3 fruit fly cellular contexts compared by ENCODE assay signal in genomic region chrX:21306485-21307142, dm6.
TF ChIP-seq lines count a peak whose summit lies in the region.

Gene Abca3, minus strand, starts transcription at chrX:21306665.

TF ChIP-seq in whole organism, adult, 20 proteins besides CTCF, POLR2A, EP300 and RAD21 (continued from another document):
- peak; percentile 63 for TF ChIP-seq pad (GFP tag; optimal IDR thresholded peaks at IDR 0.05; lab: Kevin White, UChicago)
- no peak for TF ChIP-seq cnc (optimal IDR thresholded peaks at IDR 0.05; lab: Kevin White, UChicago)
TF ChIP-seq in whole organism, adult: peak in this region for 17.

TF ChIP-seq in whole organism, embryonic, 481 proteins besides CTCF, POLR2A, EP300 and RAD21 (continued from another document and continues in another):
- peak; percentile 77 for TF ChIP-seq CG17361 (GFP tag; IDR thresholded peaks at IDR 0.05; lab: Robert Waterston, UW)
- TF ChIP-seq CG16863 (GFP tag; optimal IDR thresholded peaks at IDR 0.05; lab: Kevin White, UChicago) = peak; percentile 29
- TF ChIP-seq CG11504 (tag; optimal IDR thresholded peaks at IDR 0.05; lab: Kevin White, UChicago) = peak; percentile 66
- peak; percentile 29 for TF ChIP-seq fd96Cb (tag; optimal IDR thresholded peaks at IDR 0.05; lab: Kevin White, UChicago)
- TF ChIP-seq cad (GFP tag; optimal IDR thresholded peaks at IDR 0.05; lab: Kevin White, UChicago) = no peak
- TF ChIP-seq Dll (GFP tag; IDR thresholded peaks at IDR 0.05; lab: Robert Waterston, UW; ENCODE audit: partially characterized antibody) = 0 out of 4 replicates have a peak, but pooled peaks have one; percentile 22
- peak; percentile 88 for TF ChIP-seq Med (GFP tag; lab: Kevin White, UChicago)
- TF ChIP-seq MBD-R2 (GFP tag; IDR thresholded peaks at IDR 0.05; lab: Robert Waterston, UW) = 0 out of 2 replicates have a peak, but pooled peaks have one; percentile 37
- no peak for TF ChIP-seq nom (GFP tag; optimal IDR thresholded peaks at IDR 0.05; lab: Kevin White, UChicago)
- peak; percentile 55 for TF ChIP-seq CG33557 (GFP tag; optimal IDR thresholded peaks at IDR 0.05; lab: Kevin White, UChicago)
- TF ChIP-seq en (GFP tag; optimal IDR thresholded peaks at IDR 0.05; lab: Kevin White, UChicago) = peak; percentile 26
- peak; percentile 57 for TF ChIP-seq gro (GFP tag; optimal IDR thresholded peaks at IDR 0.05; lab: Kevin White, UChicago)
- peak; percentile 41 for TF ChIP-seq her (GFP tag; optimal IDR thresholded peaks at IDR 0.05; lab: Kevin White, UChicago)
- no peak for TF ChIP-seq CG14667 (GFP tag; IDR thresholded peaks at IDR 0.05; lab: Robert Waterston, UW)
- peak; percentile 32 for TF ChIP-seq Dad (GFP tag; optimal IDR thresholded peaks at IDR 0.05; lab: Kevin White, UChicago)
- no peak; the same call in 2 of the 3 replicates for TF ChIP-seq Dbx (GFP tag; IDR thresholded peaks at IDR 0.05; lab: Robert Waterston, UW)
- TF ChIP-seq Six4 (GFP tag; optimal IDR thresholded peaks at IDR 0.05; lab: Kevin White, UChicago) = no peak
- TF ChIP-seq Doc3 (GFP tag; IDR thresholded peaks at IDR 0.05; lab: Robert Waterston, UW; ENCODE audit: partially characterized antibody) = 0 out of 3 replicates have a peak, but pooled peaks have one; percentile 24
- peak; percentile 77 for TF ChIP-seq BtbVII (GFP tag; optimal IDR thresholded peaks at IDR 0.05; lab: Kevin White, UChicago)
- TF ChIP-seq Sry-β (GFP tag; optimal IDR thresholded peaks at IDR 0.05; lab: Kevin White, UChicago) = peak; percentile 97
- TF ChIP-seq Asciz (GFP tag; optimal IDR thresholded peaks at IDR 0.05; lab: Kevin White, UChicago) = no peak
- TF ChIP-seq D19B (GFP tag; optimal IDR thresholded peaks at IDR 0.05; lab: Kevin White, UChicago) = peak; percentile 40
- no peak for TF ChIP-seq ab (GFP tag; optimal IDR thresholded peaks at IDR 0.05; lab: Kevin White, UChicago)
- peak; percentile 96 for TF ChIP-seq row (GFP tag; IDR thresholded peaks at IDR 0.05; lab: Robert Waterston, UW)
- no peak for TF ChIP-seq CG2129 (GFP tag; IDR thresholded peaks at IDR 0.05; lab: Robert Waterston, UW; ENCODE audit: partially characterized antibody)
- TF ChIP-seq fd64A (GFP tag; optimal IDR thresholded peaks at IDR 0.05; lab: Kevin White, UChicago) = no peak
- TF ChIP-seq crol (GFP tag; IDR thresholded peaks at IDR 0.05; lab: Robert Waterston, UW) = no peak
- TF ChIP-seq mirr (GFP tag; optimal IDR thresholded peaks at IDR 0.05; lab: Kevin White, UChicago) = peak; percentile 76
- peak; percentile 81 for TF ChIP-seq grn (GFP tag; optimal IDR thresholded peaks at IDR 0.05; lab: Kevin White, UChicago)
- peak; percentile 13 for TF ChIP-seq CG30431 (GFP tag; optimal IDR thresholded peaks at IDR 0.05; lab: Kevin White, UChicago)
- TF ChIP-seq tgo (GFP tag; IDR thresholded peaks at IDR 0.05; lab: Robert Waterston, UW) = peak; percentile 47; the same call in 2 of the 3 replicates
- no peak for TF ChIP-seq bbx (GFP tag; IDR thresholded peaks at IDR 0.05; lab: Robert Waterston, UW; ENCODE audit: partially characterized antibody)
- TF ChIP-seq Jarid2 (GFP tag; optimal IDR thresholded peaks at IDR 0.05; lab: Kevin White, UChicago) = no peak
- peak; percentile 80 for TF ChIP-seq CG10147 (GFP tag; optimal IDR thresholded peaks at IDR 0.05; lab: Kevin White, UChicago)
- no peak for TF ChIP-seq Chrac-16 (GFP tag; optimal IDR thresholded peaks at IDR 0.05; lab: Kevin White, UChicago)
- TF ChIP-seq CG2678 (tag; optimal IDR thresholded peaks at IDR 0.05; lab: Kevin White, UChicago) = peak; percentile 83
- no peak for TF ChIP-seq CG1529 (GFP tag; optimal IDR thresholded peaks at IDR 0.05; lab: Kevin White, UChicago)
- TF ChIP-seq CG4730 (GFP tag; IDR thresholded peaks at IDR 0.05; lab: Robert Waterston, UW) = peak; percentile 19; the same call in 1 of the 2 replicates
- TF ChIP-seq Bdp1 (GFP tag; optimal IDR thresholded peaks at IDR 0.05; lab: Kevin White, UChicago) = no peak
- no peak for TF ChIP-seq p53 (GFP tag; optimal IDR thresholded peaks at IDR 0.05; lab: Kevin White, UChicago)
- TF ChIP-seq CG8089 (GFP tag; optimal IDR thresholded peaks at IDR 0.05; lab: Kevin White, UChicago) = peak; percentile 5
- TF ChIP-seq CG8281 (tag; optimal IDR thresholded peaks at IDR 0.05; lab: Kevin White, UChicago) = peak; percentile 2
- TF ChIP-seq vfl (GFP tag; optimal IDR thresholded peaks at IDR 0.05; lab: Kevin White, UChicago) = peak; percentile 53
- peak; percentile 75 for TF ChIP-seq CG11695 (GFP tag; IDR thresholded peaks at IDR 0.05; lab: Robert Waterston, UW)
- TF ChIP-seq trem (tag; optimal IDR thresholded peaks at IDR 0.05; lab: Kevin White, UChicago) = no peak
- peak; percentile 93 for TF ChIP-seq sens (GFP tag; lab: Kevin White, UChicago)
- peak; percentile 55 for TF ChIP-seq CG7786 (GFP tag; optimal IDR thresholded peaks at IDR 0.05; lab: Kevin White, UChicago)
- peak in 1 of 2 experiments; percentile 26 for TF ChIP-seq insv (GFP tag; optimal IDR thresholded peaks at IDR 0.05; lab: Kevin White, UChicago)
- peak; percentile 2 for TF ChIP-seq bab2 (GFP tag; optimal IDR thresholded peaks at IDR 0.05; lab: Kevin White, UChicago)
- TF ChIP-seq E2f2 (GFP tag; IDR thresholded peaks at IDR 0.05; lab: Robert Waterston, UW) = peak; percentile 84
- TF ChIP-seq sna (GFP tag; IDR thresholded peaks at IDR 0.05; lab: Robert Waterston, UW; ENCODE audit: partially characterized antibody) = no peak
- TF ChIP-seq Nf-YB (GFP tag; optimal IDR thresholded peaks at IDR 0.05; lab: Kevin White, UChicago) = peak; percentile 18
- no peak for TF ChIP-seq HLHmδ (GFP tag; optimal IDR thresholded peaks at IDR 0.05; lab: Kevin White, UChicago)
- peak; percentile 40 for TF ChIP-seq CG3838 (GFP tag; optimal IDR thresholded peaks at IDR 0.05; lab: Kevin White, UChicago)
- no peak for TF ChIP-seq CG2889 (GFP tag; IDR thresholded peaks at IDR 0.05; lab: Robert Waterston, UW)
- TF ChIP-seq CG6654 (GFP tag; optimal IDR thresholded peaks at IDR 0.05; lab: Kevin White, UChicago) = no peak
- TF ChIP-seq Taf1 (GFP tag; IDR thresholded peaks at IDR 0.05; lab: Robert Waterston, UW) = 0 out of 2 replicates have a peak, but pooled peaks have one; percentile 19
- no peak for TF ChIP-seq nerfin-2 (GFP tag; IDR thresholded peaks at IDR 0.05; lab: Robert Waterston, UW; ENCODE audit: partially characterized antibody)
- TF ChIP-seq rib (GFP tag; IDR thresholded peaks at IDR 0.05; lab: Robert Waterston, UW) = peak; percentile 61; the same call in 1 of the 2 replicates
- peak; percentile 32 for TF ChIP-seq CG17359 (tag; optimal IDR thresholded peaks at IDR 0.05; lab: Kevin White, UChicago)
- peak; percentile 57 for TF ChIP-seq CG15601 (tag; optimal IDR thresholded peaks at IDR 0.05; lab: Kevin White, UChicago)
- peak; percentile 89 for TF ChIP-seq Vsx1 (GFP tag; optimal IDR thresholded peaks at IDR 0.05; lab: Kevin White, UChicago)
- no peak for TF ChIP-seq CG4707 (GFP tag; optimal IDR thresholded peaks at IDR 0.05; lab: Kevin White, UChicago)

TF ChIP-seq in whole organism, prepupa, 60 proteins besides CTCF, POLR2A, EP300 and RAD21 (continued from another document):
- TF ChIP-seq svp (GFP tag; lab: Kevin White, UChicago) (peak; percentile 56), CG31627 (GFP tag; optimal IDR thresholded peaks at IDR 0.05; lab: Kevin White, UChicago) (no peak), CG8119 (GFP tag; IDR thresholded peaks at IDR 0.05; lab: Robert Waterston, UW) (peak; percentile 60), topi (GFP tag; optimal IDR thresholded peaks at IDR 0.05; lab: Kevin White, UChicago) (no peak), dac (GFP tag; optimal IDR thresholded peaks at IDR 0.05; lab: Kevin White, UChicago) (no peak), Sox14 (GFP tag; optimal IDR thresholded peaks at IDR 0.05; lab: Kevin White, UChicago) (peak; percentile 39), Eip75B (GFP tag; optimal IDR thresholded peaks at IDR 0.05; lab: Kevin White, UChicago) (no peak), Sox15 (GFP tag; optimal IDR thresholded peaks at IDR 0.05; lab: Kevin White, UChicago) (no peak), fkh (GFP tag; optimal IDR thresholded peaks at IDR 0.05; lab: Kevin White, UChicago) (peak; percentile 55), acj6 (GFP tag; optimal IDR thresholded peaks at IDR 0.05; lab: Kevin White, UChicago) (no peak), fd85E (GFP tag; optimal IDR thresholded peaks at IDR 0.05; lab: Kevin White, UChicago) (no peak), Sox102F (GFP tag; optimal IDR thresholded peaks at IDR 0.05; lab: Kevin White, UChicago) (no peak), Hr4 (GFP tag; optimal IDR thresholded peaks at IDR 0.05; lab: Kevin White, UChicago) (peak; percentile 6)
